Fruit fly (Drosophila melanogaster): ENCODE results near the gene Archease.

Archease gene

DNA sequence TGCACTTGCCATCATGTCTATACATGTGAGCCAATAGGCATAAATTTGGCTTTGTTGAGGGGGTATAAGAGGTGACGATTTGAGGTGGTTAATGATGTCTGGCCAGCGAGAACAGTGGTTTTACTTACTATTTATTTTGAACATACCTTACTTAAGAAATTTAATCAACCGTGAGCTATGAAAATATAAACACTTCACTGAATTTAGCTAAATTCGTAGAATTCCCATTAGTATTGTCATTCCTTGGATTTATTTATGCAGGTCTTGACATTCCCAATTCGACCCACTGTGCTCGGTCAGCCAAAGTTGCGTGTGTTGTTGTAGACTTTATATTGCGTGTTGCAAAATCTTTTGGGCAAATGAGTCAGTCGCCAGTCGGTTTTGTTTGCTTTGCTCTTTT is 25.1 kb upstream of the Archease start (continued):
- TF ChIP-seq Six4 (GFP tag; optimal IDR thresholded peaks at IDR 0.05) = no peak
- no peak for TF ChIP-seq pho (GFP tag; optimal IDR thresholded peaks at IDR 0.05)
- TF ChIP-seq CG11695 (GFP tag; IDR thresholded peaks at IDR 0.05) = 0 out of 3 replicates have a peak, but pooled peaks have one; percentile 30
- no peak for TF ChIP-seq CG7556 (GFP tag; optimal IDR thresholded peaks at IDR 0.05)
- no peak for TF ChIP-seq Opbp (GFP tag; IDR thresholded peaks at IDR 0.05; ENCODE audit: partially characterized antibody)
- no peak for TF ChIP-seq CG16863 (GFP tag; optimal IDR thresholded peaks at IDR 0.05)
- TF ChIP-seq en (GFP tag; optimal IDR thresholded peaks at IDR 0.05) = no peak
- TF ChIP-seq CG2116 (GFP tag; optimal IDR thresholded peaks at IDR 0.05) = no peak
- no peak for TF ChIP-seq CG12744 (GFP tag; optimal IDR thresholded peaks at IDR 0.05)
- no peak for TF ChIP-seq exex (tag; optimal IDR thresholded peaks at IDR 0.05)
- peak; percentile 32 for TF ChIP-seq gem (tag; optimal IDR thresholded peaks at IDR 0.05)

DNA sequence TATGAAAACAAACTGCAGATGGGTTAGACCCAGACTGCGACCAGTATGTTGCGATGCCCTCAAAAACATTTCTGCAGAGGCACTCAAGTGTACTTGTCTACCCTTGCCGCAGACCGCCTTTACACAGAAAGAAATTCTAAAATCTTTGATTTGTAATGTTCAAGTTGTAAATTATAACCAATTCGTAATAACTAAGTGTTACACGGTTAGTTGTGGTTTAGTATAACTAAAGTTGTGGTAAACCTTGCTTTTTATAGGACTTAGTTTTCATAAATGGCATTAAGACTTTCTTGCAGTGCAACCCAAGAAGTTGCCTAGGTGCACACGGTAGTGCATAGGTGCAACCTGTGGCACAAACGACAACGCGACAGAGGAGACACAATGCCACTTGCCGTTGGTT is 19.3 kb upstream of the Archease start:
- TF ChIP-seq Six4 (GFP tag; optimal IDR thresholded peaks at IDR 0.05) (no peak), bsh (GFP tag; optimal IDR thresholded peaks at IDR 0.05) (peak in 1 of 2 experiments; percentile 67), ranshi (GFP tag; IDR thresholded peaks at IDR 0.05) (peak; percentile 19; the same call in 1 of the 2 replicates), dpn (GFP tag; optimal IDR thresholded peaks at IDR 0.05) (no peak), Vsx1 (GFP tag; optimal IDR thresholded peaks at IDR 0.05) (no peak), CG7963 (GFP tag; IDR thresholded peaks at IDR 0.05; ENCODE audit: partially characterized antibody) (no peak), CG32532 (GFP tag; IDR thresholded peaks at IDR 0.05) (no peak), Scr (GFP tag; IDR thresholded peaks at IDR 0.05; ENCODE audit: partially characterized antibody) (no peak), sug (tag; optimal IDR thresholded peaks at IDR 0.05) (no peak), CG9609 (GFP tag; optimal IDR thresholded peaks at IDR 0.05) (no peak), zfh2 (GFP tag; optimal IDR thresholded peaks at IDR 0.05) (no peak), disco-r (GFP tag; optimal IDR thresholded peaks at IDR 0.05) (no peak), lola (GFP tag; optimal IDR thresholded peaks at IDR 0.05) (peak in 1 of 3 experiments; percentile 13), tll (GFP tag; optimal IDR thresholded peaks at IDR 0.05) (no peak), Sox100B (GFP tag; optimal IDR thresholded peaks at IDR 0.05) (no peak), bowl (GFP tag; IDR thresholded peaks at IDR 0.05) (no peak), CG16815 (GFP tag; optimal IDR thresholded peaks at IDR 0.05) (no peak), prd (optimal IDR thresholded peaks at IDR 0.05) (no peak), prd (GFP tag; IDR thresholded peaks at IDR 0.05) (no peak; the same call in 2 of the 3 replicates), CG10274 (GFP tag; optimal IDR thresholded peaks at IDR 0.05) (no peak), mld (GFP tag; IDR thresholded peaks at IDR 0.05; ENCODE audit: partially characterized antibody) (no peak), pita (GFP tag; optimal IDR thresholded peaks at IDR 0.05) (no peak), Usf (GFP tag; optimal IDR thresholded peaks at IDR 0.05) (no peak), sens (GFP tag) (peak; percentile 68), kni (GFP tag; optimal IDR thresholded peaks at IDR 0.05) (no peak), CG17328 (GFP tag; IDR thresholded peaks at IDR 0.05) (no peak), Drgx (GFP tag; IDR thresholded peaks at IDR 0.05) (peak; percentile 76), CG13287 (GFP tag; IDR thresholded peaks at IDR 0.05; ENCODE audit: partially characterized antibody) (no peak), CG2712 (tag; optimal IDR thresholded peaks at IDR 0.05) (peak; percentile 29), CG33213 (GFP tag; optimal IDR thresholded peaks at IDR 0.05) (no peak), BEAF-32 (GFP tag; optimal IDR thresholded peaks at IDR 0.05) (no peak), CG7928 (GFP tag; optimal IDR thresholded peaks at IDR 0.05) (no peak), CG11247 (GFP tag; IDR thresholded peaks at IDR 0.05) (no peak), Poxn (GFP tag; IDR thresholded peaks at IDR 0.05) (no peak), sc (optimal IDR thresholded peaks at IDR 0.05) (no peak), sc (GFP tag; optimal IDR thresholded peaks at IDR 0.05) (no peak), bbx (GFP tag; IDR thresholded peaks at IDR 0.05; ENCODE audit: partially characterized antibody) (no peak), hkb (optimal IDR thresholded peaks at IDR 0.05) (no peak), hkb (GFP tag; IDR thresholded peaks at IDR 0.05) (no peak), CG11398 (GFP tag; optimal IDR thresholded peaks at IDR 0.05) (no peak)
